Worm (Caenorhabditis elegans): ENCODE data around the gene men-1.

DNA sequence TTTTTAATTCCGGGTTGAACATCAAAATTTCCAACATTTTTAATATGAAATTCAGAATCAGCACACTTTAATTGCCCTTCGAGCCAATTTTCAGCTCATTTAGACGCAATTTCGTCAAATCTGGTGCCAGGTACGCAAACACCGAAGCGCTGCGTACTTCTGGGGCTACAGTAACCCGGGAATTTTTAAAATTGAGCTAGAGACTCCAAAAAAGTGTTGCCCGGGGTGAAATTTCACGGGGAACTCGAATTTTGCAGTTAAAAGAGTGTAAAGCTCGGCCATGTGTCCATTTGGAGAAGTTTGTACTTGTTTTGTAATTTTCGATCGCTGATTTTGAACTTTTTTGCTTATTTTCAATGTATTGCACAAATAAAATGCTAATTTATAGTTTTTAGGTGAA, 8.3 kb upstream of the men-1 start:
- no peak for TF ChIP-seq lin-39 (tag; optimal IDR thresholded peaks at IDR 0.05)
- no peak for TF ChIP-seq nhr-76 (tag; optimal IDR thresholded peaks at IDR 0.05)
- TF ChIP-seq elt-3 (tag; optimal IDR thresholded peaks at IDR 0.05), result no peak
- no peak for TF ChIP-seq nhr-77 (tag; optimal IDR thresholded peaks at IDR 0.05)
- no peak for TF ChIP-seq nhr-25 (tag; optimal IDR thresholded peaks at IDR 0.05)
- no peak for TF ChIP-seq unc-62 (GFP tag; optimal IDR thresholded peaks at IDR 0.05)
- no peak for TF ChIP-seq nhr-237 (tag; optimal IDR thresholded peaks at IDR 0.05)
- no peak for TF ChIP-seq unc-39 (tag; optimal IDR thresholded peaks at IDR 0.05)
